Worm (Caenorhabditis elegans) whole organism, L1 larva: Measurements from ENCODE around the gene flp-19.

Experiments used
- ama-1 ChIP-seq: fragments of 150-350 bp; optimal IDR thresholded peaks from 2 replicates; lab custom pipeline; 2014
- ces-1 ChIP-seq: fragments of 150-350 bp; optimal IDR thresholded peaks from 2 replicates; lab custom pipeline; 2014; ENCODE audit warnings: missing biosample characterization, missing genetic modification reagents, missing genetic modification characterization
- elt-2 ChIP-seq: sonication (generic microtip); optimal IDR thresholded peaks from 2 replicates; lab custom pipeline; 2016; ENCODE audit warnings: missing genetic modification characterization, mild to moderate bottlenecking, inconsistent platforms, missing compliant biosample characterization, missing genetic modification reagents
- fkh-10 ChIP-seq: sonication (generic microtip); optimal IDR thresholded peaks from 2 replicates; lab custom pipeline; 2017; ENCODE audit warnings: missing biosample characterization, missing genetic modification reagents, missing genetic modification characterization
- lin-35 ChIP-seq, 2 experiments: fragments of 150-350 bp; optimal IDR thresholded peaks; 2 replicates each; lab custom pipeline; 2014; ENCODE audit warnings: missing biosample characterization in 2 of 2, missing genetic modification characterization in 2 of 2, missing genetic modification reagents in 2 of 2
- nhr-12 ChIP-seq: sonication (generic microtip); optimal IDR thresholded peaks from 2 replicates; lab custom pipeline; 2017; ENCODE audit warnings: missing biosample characterization, missing genetic modification characterization
- nhr-237 ChIP-seq: fragments of 150-350 bp; optimal IDR thresholded peaks from 2 replicates; lab custom pipeline; 2014; ENCODE audit warnings: missing biosample characterization, missing genetic modification characterization
- pag-3 ChIP-seq: sonication (generic microtip); optimal IDR thresholded peaks from 2 replicates; lab custom pipeline; 2017; ENCODE audit warnings: missing genetic modification characterization, mild to moderate bottlenecking, missing compliant biosample characterization, antibody characterized with exemption, borderline replicate concordance; ENCODE audit not compliant: insufficient read depth
- unc-62 ChIP-seq: fragments of 150-350 bp; optimal IDR thresholded peaks from 2 replicates; lab custom pipeline; 2014; ENCODE audit warnings: missing biosample characterization, missing genetic modification reagents, missing genetic modification characterization
- unc-98 ChIP-seq: fragments of 200-800 bp; sonication (Bioruptor generic); IDR thresholded peaks from 2 replicates; pipeline ENCODE4 v1.3.6; 2022; ENCODE audit warnings: missing genetic modification characterization, missing compliant biosample characterization

DNA sequence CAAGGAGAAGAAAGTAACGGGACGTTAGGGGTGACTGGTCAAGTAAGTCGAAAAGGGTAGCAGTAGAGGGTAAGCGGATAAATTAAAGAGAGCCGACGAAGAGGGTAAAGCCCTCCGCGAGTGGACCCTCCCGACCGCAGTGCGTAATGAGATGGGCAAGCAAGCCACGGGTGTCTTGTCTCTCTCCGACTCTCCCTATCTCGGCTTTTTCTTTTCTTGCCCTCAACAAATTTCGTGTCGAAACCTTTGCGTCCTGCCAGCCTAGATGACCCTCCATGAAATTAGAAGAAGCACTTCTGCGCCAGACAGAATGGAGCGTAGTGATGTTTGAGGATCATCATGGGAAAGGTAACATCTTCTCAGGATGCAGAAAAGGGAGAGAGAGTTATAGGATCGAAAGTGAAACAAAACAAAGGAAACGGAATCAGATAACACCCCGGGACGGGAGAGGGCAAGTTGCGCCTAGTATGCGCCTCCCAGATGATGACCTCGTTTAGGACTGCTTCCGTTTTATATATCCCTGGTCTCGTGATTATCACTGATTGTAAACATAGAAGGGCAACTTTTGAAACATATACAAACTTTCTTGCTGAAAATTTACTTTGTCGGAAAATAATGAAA, 10.6 kb upstream of the flp-19 start:
- no peak for TF ChIP-seq nhr-12 (tag; lab: Kevin White, UChicago)
- no peak for TF ChIP-seq lin-35 (GFP tag; optimal IDR thresholded peaks at IDR 0.05; lab: Kevin White, UChicago)
- no peak for TF ChIP-seq ama-1 (lab: Kevin White, UChicago)
- no peak for TF ChIP-seq unc-98 (GFP tag; lab: Robert Waterston, UW)
- no peak for TF ChIP-seq pag-3
- no peak for TF ChIP-seq elt-2
- TF ChIP-seq ces-1, result no peak
- no peak for TF ChIP-seq fkh-10 (GFP tag; lab: Kevin White, UChicago)
- no peak for TF ChIP-seq unc-62
- no peak for TF ChIP-seq nhr-237
